Fruit fly (Drosophila melanogaster): ENCODE results near the gene Dscam4.

Dscam4 gene

dm6 chr3L:8288396-8288795, 49.9 kb downstream of the Dscam4 start (continued):
- TF ChIP-seq CG8281 (tag; optimal IDR thresholded peaks at IDR 0.05) (no peak), Six4 (GFP tag; optimal IDR thresholded peaks at IDR 0.05) (no peak), Dip3 (GFP tag; optimal IDR thresholded peaks at IDR 0.05) (no peak), emc (GFP tag; optimal IDR thresholded peaks at IDR 0.05) (no peak), gem (tag; optimal IDR thresholded peaks at IDR 0.05) (peak; percentile 56), jigr1 (GFP tag; IDR thresholded peaks at IDR 0.05) (no peak), ac (GFP tag; optimal IDR thresholded peaks at IDR 0.05) (no peak), CG7271 (tag; optimal IDR thresholded peaks at IDR 0.05) (no peak), MBD-R2 (GFP tag; IDR thresholded peaks at IDR 0.05) (no peak), dmrt99B (tag; optimal IDR thresholded peaks at IDR 0.05) (peak; percentile 17), ci (GFP tag; IDR thresholded peaks at IDR 0.05) (no peak), Aef1 (GFP tag; IDR thresholded peaks at IDR 0.05) (no peak), tx (GFP tag; optimal IDR thresholded peaks at IDR 0.05) (no peak), Atf6 (GFP tag; IDR thresholded peaks at IDR 0.05) (peak; percentile 58), CG12219 (GFP tag; optimal IDR thresholded peaks at IDR 0.05) (no peak), CG6683 (GFP tag; optimal IDR thresholded peaks at IDR 0.05) (no peak), ash1 (GFP tag; optimal IDR thresholded peaks at IDR 0.05) (no peak), CG17385 (GFP tag; optimal IDR thresholded peaks at IDR 0.05) (no peak), CG17568 (GFP tag; optimal IDR thresholded peaks at IDR 0.05) (no peak), CG7839 (tag; optimal IDR thresholded peaks at IDR 0.05) (peak; percentile 37), gt (GFP tag; IDR thresholded peaks at IDR 0.05) (no peak), trh (GFP tag; optimal IDR thresholded peaks at IDR 0.05) (no peak), PHDP (tag; optimal IDR thresholded peaks at IDR 0.05) (peak; percentile 38), CG15479 (GFP tag; optimal IDR thresholded peaks at IDR 0.05) (no peak), lab (GFP tag; optimal IDR thresholded peaks at IDR 0.05) (peak; percentile 55), Hsf (GFP tag; optimal IDR thresholded peaks at IDR 0.05) (peak; percentile 31), ewg (GFP tag; optimal IDR thresholded peaks at IDR 0.05) (no peak)

dm6 chr3L:8289336-8290258, 51.1 kb downstream of the Dscam4 start, which contains the start of gene cert:
Gene cert, minus strand, starts transcription at chr3L:8289870.
- peak; percentile 94 for TF ChIP-seq kah (GFP tag; optimal IDR thresholded peaks at IDR 0.05)
- peak; percentile 18 for TF ChIP-seq Hand (GFP tag; optimal IDR thresholded peaks at IDR 0.05)
- peak; percentile 92 for TF ChIP-seq knrl (GFP tag; IDR thresholded peaks at IDR 0.05; ENCODE audit: partially characterized antibody)
- TF ChIP-seq grn (GFP tag; optimal IDR thresholded peaks at IDR 0.05) = peak; percentile 97
- TF ChIP-seq CG18764 (GFP tag; optimal IDR thresholded peaks at IDR 0.05) = no peak
- peak; percentile 36; the same call in 1 of the 2 replicates for TF ChIP-seq stc (GFP tag; IDR thresholded peaks at IDR 0.05)
- no peak; the same call in 2 of the 3 replicates for TF ChIP-seq CG11456 (GFP tag; IDR thresholded peaks at IDR 0.05)
- peak; percentile 34 for TF ChIP-seq Hsf (GFP tag; optimal IDR thresholded peaks at IDR 0.05)
- peak; percentile 72 for TF ChIP-seq MESR4 (GFP tag; optimal IDR thresholded peaks at IDR 0.05)
- TF ChIP-seq CG13296 (GFP tag; optimal IDR thresholded peaks at IDR 0.05) = peak; percentile 8
- peak; percentile 98 for TF ChIP-seq Sry-δ (GFP tag; optimal IDR thresholded peaks at IDR 0.05)
- TF ChIP-seq Trl (optimal IDR thresholded peaks at IDR 0.05) = no peak
- TF ChIP-seq Trl (GFP tag; optimal IDR thresholded peaks at IDR 0.05) = peak; percentile 4
- no peak for TF ChIP-seq MTF-1 (GFP tag; optimal IDR thresholded peaks at IDR 0.05; ENCODE audit: borderline replicate concordance)
- TF ChIP-seq Nf-YC (tag; optimal IDR thresholded peaks at IDR 0.05) = no peak
- TF ChIP-seq CG10543 (GFP tag; optimal IDR thresholded peaks at IDR 0.05) = peak; percentile 36
- TF ChIP-seq sug (tag; optimal IDR thresholded peaks at IDR 0.05) = peak; percentile 76
- TF ChIP-seq mld (GFP tag; IDR thresholded peaks at IDR 0.05; ENCODE audit: partially characterized antibody) = peak; percentile 83; the same call in 2 of the 3 replicates
- peak; percentile 26 for TF ChIP-seq tx (GFP tag; optimal IDR thresholded peaks at IDR 0.05)
- TF ChIP-seq row (GFP tag; IDR thresholded peaks at IDR 0.05) = peak; percentile 53
- peak; percentile 36; the same call in 1 of the 3 replicates for TF ChIP-seq Dbx (GFP tag; IDR thresholded peaks at IDR 0.05)
- peak; percentile 3 for TF ChIP-seq CG3163 (GFP tag; optimal IDR thresholded peaks at IDR 0.05)
- peak; percentile 92 for TF ChIP-seq Scr (GFP tag; IDR thresholded peaks at IDR 0.05; ENCODE audit: partially characterized antibody)
- TF ChIP-seq CG4854 (GFP tag; optimal IDR thresholded peaks at IDR 0.05) = peak; percentile 31
